Fruit fly (Drosophila melanogaster): ENCODE measurements around the gene kipf.

Gene kipf

dm6 chr3R:7964751-7965319, 51.2 kb downstream of the kipf start:
- TF ChIP-seq dsx (GFP tag; optimal IDR thresholded peaks at IDR 0.05; ENCODE audit: poor library complexity, severe bottlenecking) (peak; percentile 95), fkh (GFP tag; optimal IDR thresholded peaks at IDR 0.05) (peak; percentile 38), achi (GFP tag; optimal IDR thresholded peaks at IDR 0.05) (no peak), vri (GFP tag; optimal IDR thresholded peaks at IDR 0.05) (peak; percentile 30), CG7368 (GFP tag; optimal IDR thresholded peaks at IDR 0.05) (no peak), svp (GFP tag) (peak; percentile 55)

All from whole organism, prepupa.